Fruit fly (Drosophila melanogaster) whole organism, wandering third instar larva: ENCODE results near the gene Cep135.

Experiments
- Abd-B ChIP-seq: fragments of >200 bp; optimal IDR thresholded peaks from 2 replicates; lab custom pipeline; 2017; ENCODE audit warnings: missing biosample characterization, missing genetic modification characterization
- CG32264 ChIP-seq: fragments of 200-800 bp; sonication (Bioruptor generic); optimal IDR thresholded peaks from 2 replicates; lab custom pipeline; 2016; ENCODE audit warnings: missing biosample characterization, missing genetic modification characterization
- CG9705 ChIP-seq: fragments of 200-800 bp; sonication (Bioruptor generic); optimal IDR thresholded peaks from 2 replicates; lab custom pipeline; 2018; ENCODE audit warnings: missing biosample characterization, mild to moderate bottlenecking, missing genetic modification characterization
- CrebA ChIP-seq: fragments of 200-800 bp; sonication (Bioruptor generic); optimal IDR thresholded peaks from 2 replicates; lab custom pipeline; 2016; ENCODE audit warnings: missing biosample characterization, mild to moderate bottlenecking, missing genetic modification characterization, borderline replicate concordance
- Dfd ChIP-seq: fragments of >200 bp; optimal IDR thresholded peaks from 2 replicates; lab custom pipeline; 2017; ENCODE audit warnings: missing biosample characterization, missing genetic modification characterization
- Dif ChIP-seq: fragments of 200-275, 200-300 bp; sonication (Bioruptor generic); optimal IDR thresholded peaks from 2 replicates; lab custom pipeline; 2018; ENCODE audit warnings: missing biosample characterization, missing genetic modification characterization; ENCODE audit not compliant: partially characterized antibody
- GATAd ChIP-seq: sonication (Bioruptor generic); optimal IDR thresholded peaks from 2 replicates; lab custom pipeline; 2016; ENCODE audit warnings: missing biosample characterization, missing genetic modification characterization
- HLH106 ChIP-seq: fragments of 200-800 bp; optimal IDR thresholded peaks from 3 replicates; lab custom pipeline; 2019; ENCODE audit warnings: missing biosample characterization, mild to moderate bottlenecking, missing genetic modification characterization, moderate library complexity
- Hnf4 ChIP-seq: fragments of 200-800 bp; sonication (Bioruptor generic); optimal IDR thresholded peaks from 2 replicates; lab custom pipeline; 2016; ENCODE audit warnings: missing biosample characterization, mild to moderate bottlenecking, missing genetic modification characterization
- Hr83 ChIP-seq: fragments of 200-300 bp; sonication (Bioruptor generic); optimal IDR thresholded peaks from 2 replicates; lab custom pipeline; 2016; ENCODE audit warnings: missing biosample characterization, mild to moderate bottlenecking, missing genetic modification characterization, moderate library complexity; ENCODE audit not compliant: poor library complexity, severe bottlenecking
- Mio ChIP-seq: sonication (Bioruptor generic); optimal IDR thresholded peaks from 2 replicates; lab custom pipeline; 2016; ENCODE audit warnings: missing biosample characterization, missing genetic modification characterization
- Myc ChIP-seq: fragments of >200 bp; optimal IDR thresholded peaks from 2 replicates; lab custom pipeline; 2017
- N ChIP-seq: fragments of >200 bp; optimal IDR thresholded peaks from 2 replicates; lab custom pipeline; 2018; ENCODE audit warnings: missing biosample characterization, missing external identifiers, missing genetic modification characterization
- OdsH ChIP-seq: fragments of 200-800 bp; sonication (Bioruptor generic); optimal IDR thresholded peaks from 2 replicates; lab custom pipeline; 2016; ENCODE audit warnings: missing biosample characterization, mild to moderate bottlenecking, missing genetic modification characterization
- Sp1 ChIP-seq: fragments of 200-800 bp; sonication (Bioruptor generic); optimal IDR thresholded peaks from 3 replicates; lab custom pipeline; 2019; ENCODE audit warnings: missing biosample characterization, mild to moderate bottlenecking, missing genetic modification characterization, moderate library complexity
- Vsx2 ChIP-seq: fragments of 200-300, 225-300 bp; sonication (Bioruptor generic); optimal IDR thresholded peaks from 2 replicates; lab custom pipeline; 2018; ENCODE audit warnings: missing biosample characterization, missing genetic modification characterization; ENCODE audit not compliant: partially characterized antibody
- br ChIP-seq: fragments of 200-800 bp; sonication (Bioruptor generic); optimal IDR thresholded peaks from 2 replicates; lab custom pipeline; 2016; ENCODE audit warnings: missing biosample characterization, missing genetic modification characterization
- brk ChIP-seq: fragments of 200-800 bp; sonication (Bioruptor generic); optimal IDR thresholded peaks from 2 replicates; lab custom pipeline; 2016; ENCODE audit warnings: missing biosample characterization, mild to moderate bottlenecking, missing genetic modification characterization
- dmrt93B ChIP-seq: fragments of 200-800 bp; sonication (Bioruptor generic); optimal IDR thresholded peaks from 2 replicates; lab custom pipeline; 2018; ENCODE audit warnings: missing biosample characterization, mild to moderate bottlenecking, missing genetic modification characterization
- foxo ChIP-seq, 2 experiments: fragments of 200-800 bp; sonication (Bioruptor generic); optimal IDR thresholded peaks; 2 replicates in 1 of 2; 3 replicates in 1 of 2; lab custom pipeline; 2016 to 2017; ENCODE audit warnings: missing biosample characterization in 2 of 2, missing genetic modification characterization in 2 of 2
- fru ChIP-seq: fragments of 200-800 bp; sonication (Bioruptor generic); optimal IDR thresholded peaks from 3 replicates; lab custom pipeline; 2016; ENCODE audit warnings: missing biosample characterization, mild to moderate bottlenecking, missing genetic modification characterization
- h ChIP-seq: fragments of 200-800 bp; sonication (Bioruptor generic); optimal IDR thresholded peaks from 3 replicates; lab custom pipeline; 2016; ENCODE audit warnings: missing biosample characterization, mild to moderate bottlenecking, missing genetic modification characterization
- pan ChIP-seq: fragments of >200 bp; optimal IDR thresholded peaks from 2 replicates; lab custom pipeline; 2017
- psq ChIP-seq: fragments of 200-800 bp; sonication (Bioruptor generic); optimal IDR thresholded peaks from 3 replicates; lab custom pipeline; 2017; ENCODE audit warnings: missing biosample characterization, mild to moderate bottlenecking, missing genetic modification characterization, moderate library complexity
- rgr ChIP-seq: fragments of 200-800 bp; sonication (Bioruptor generic); optimal IDR thresholded peaks from 3 replicates; lab custom pipeline; 2016; ENCODE audit warnings: missing biosample characterization, mild to moderate bottlenecking, missing genetic modification characterization
- sage ChIP-seq: fragments of 200-800 bp; sonication (Bioruptor generic); optimal IDR thresholded peaks from 2 replicates; lab custom pipeline; 2016; ENCODE audit warnings: missing biosample characterization, mild to moderate bottlenecking, missing genetic modification characterization
- sv ChIP-seq: fragments of 200-800 bp; sonication (Bioruptor generic); optimal IDR thresholded peaks from 3 replicates; lab custom pipeline; 2016; ENCODE audit warnings: missing biosample characterization, missing genetic modification characterization
- tai ChIP-seq: sonication (Bioruptor generic); optimal IDR thresholded peaks from 2 replicates; lab custom pipeline; 2016; ENCODE audit warnings: missing biosample characterization, missing genetic modification characterization
- woc ChIP-seq: sonication (Bioruptor generic); optimal IDR thresholded peaks from 2 replicates; lab custom pipeline; 2016; ENCODE audit warnings: missing biosample characterization, mild to moderate bottlenecking, missing genetic modification characterization

Gene Cep135

DNA sequence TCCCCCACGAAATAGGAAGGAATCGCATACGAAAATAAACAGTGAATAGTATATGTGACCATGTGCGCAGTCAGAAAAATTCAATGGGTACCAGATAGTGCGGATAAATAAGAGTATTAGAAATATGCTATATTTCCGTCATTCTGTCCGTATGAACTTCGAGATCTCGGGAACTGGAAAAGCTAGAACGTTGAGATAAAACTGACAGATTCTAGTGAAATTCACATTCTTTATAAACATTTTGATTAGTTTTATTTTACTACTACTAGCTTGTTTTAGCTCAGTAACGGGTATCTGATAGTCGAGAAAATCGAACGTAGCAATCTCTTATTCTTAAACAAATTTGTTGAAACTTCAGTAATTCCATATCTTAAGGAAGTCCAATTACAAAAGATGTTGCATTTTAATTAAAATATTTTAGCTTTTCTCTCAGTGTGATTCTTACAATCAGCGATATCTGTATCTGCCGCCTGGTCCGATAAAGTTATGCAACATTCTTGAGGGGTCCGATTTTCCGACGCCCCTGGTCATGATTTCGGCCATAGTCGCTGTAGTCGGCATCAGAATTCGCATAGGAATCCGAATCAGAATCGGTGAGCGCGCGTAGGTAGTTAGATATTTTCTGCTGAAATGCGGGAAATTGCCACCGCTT lies 56.0 kb downstream of the Cep135 start:
- TF ChIP-seq CrebA (no peak), Sp1 (GFP tag; lab: Kevin White, UChicago) (no peak), CG32264 (GFP tag; lab: Kevin White, UChicago) (no peak), psq (GFP tag; lab: Kevin White, UChicago) (no peak), pan (lab: Kevin White, UChicago) (no peak), brk (GFP tag; lab: Kevin White, UChicago) (no peak), h (no peak), N (GFP tag; lab: Kevin White, UChicago) (no peak)

DNA sequence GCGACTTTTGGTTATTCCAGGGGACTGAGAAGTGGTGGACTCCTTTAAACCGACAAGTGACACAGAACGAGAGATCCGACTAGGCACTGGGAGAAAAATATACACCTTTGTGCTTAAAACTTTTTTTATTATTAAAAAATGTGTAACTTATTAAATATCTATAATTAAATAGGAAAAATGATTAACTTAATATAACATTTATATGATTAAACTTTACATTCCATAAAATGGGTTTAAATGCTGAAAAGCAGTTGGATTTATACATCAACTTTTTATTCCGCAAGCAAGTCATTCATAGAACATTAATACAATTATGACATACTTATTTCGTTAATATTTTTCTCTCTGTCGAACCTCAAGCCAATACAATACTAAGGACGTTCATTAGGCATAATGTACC lies 57.5 kb downstream of the Cep135 start:
- TF ChIP-seq woc (GFP tag; lab: Kevin White, UChicago) (no peak), psq (GFP tag; lab: Kevin White, UChicago) (peak; percentile 44), brk (GFP tag; lab: Kevin White, UChicago) (peak; percentile 6), Abd-B (GFP tag; lab: Kevin White, UChicago) (no peak), h (peak; percentile 18), br (GFP tag; lab: Kevin White, UChicago) (no peak), fru (peak; percentile 47), foxo (GFP tag; optimal IDR thresholded peaks at IDR 0.05; lab: Kevin White, UChicago) (peak in 1 of 2 experiments; percentile 62), N (GFP tag; lab: Kevin White, UChicago) (no peak), OdsH (GFP tag; lab: Kevin White, UChicago) (peak; percentile 55), Dif (GFP tag; lab: Kevin White, UChicago) (no peak), Hnf4 (GFP tag; lab: Kevin White, UChicago) (peak; percentile 23), rgr (GFP tag; lab: Kevin White, UChicago) (peak; percentile 45), HLH106 (tag; lab: Kevin White, UChicago) (peak; percentile 65), CG32264 (GFP tag; lab: Kevin White, UChicago) (no peak), Myc (lab: Kevin White, UChicago) (no peak), Vsx2 (GFP tag; lab: Kevin White, UChicago) (no peak), Sp1 (GFP tag; lab: Kevin White, UChicago) (peak; percentile 75), dmrt93B (GFP tag; lab: Kevin White, UChicago) (peak; percentile 21), pan (lab: Kevin White, UChicago) (no peak), tai (GFP tag; lab: Kevin White, UChicago) (no peak)
- TF ChIP-seq, all 38 proteins: peak for 11

DNA sequence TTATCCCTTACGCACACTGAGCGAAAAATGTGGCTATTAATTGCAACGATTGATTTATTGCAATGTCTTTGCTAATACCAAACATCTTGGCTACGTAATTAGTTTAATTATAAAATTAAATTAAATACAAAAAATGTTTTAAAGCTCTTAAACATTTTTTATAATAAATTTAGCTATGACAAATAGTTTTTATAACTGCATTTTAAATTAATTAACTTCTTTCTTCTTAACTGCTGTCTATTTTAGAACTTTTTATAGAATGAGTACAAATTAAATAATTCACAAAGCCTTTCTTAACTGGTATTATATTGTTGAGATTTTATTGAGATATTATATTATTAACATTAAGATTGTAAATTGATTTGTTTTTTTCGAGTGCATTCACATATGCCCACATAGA lies 58.3 kb downstream of the Cep135 start:
- TF ChIP-seq woc (GFP tag; lab: Kevin White, UChicago), result no peak
- peak; percentile 23 for TF ChIP-seq HLH106 (tag; lab: Kevin White, UChicago)
- no peak for TF ChIP-seq CG9705
- peak; percentile 23 for TF ChIP-seq Sp1 (GFP tag; lab: Kevin White, UChicago)
- TF ChIP-seq, all 38 proteins: peak for 2

- no peak for TF ChIP-seq pan (lab: Kevin White, UChicago)
- no peak for TF ChIP-seq woc (GFP tag; lab: Kevin White, UChicago)
- TF ChIP-seq GATAd (GFP tag; lab: Kevin White, UChicago), result no peak
- TF ChIP-seq sv, result no peak
- TF ChIP-seq CrebA, result no peak
- TF ChIP-seq sage (GFP tag; lab: Kevin White, UChicago), result no peak
- no peak for TF ChIP-seq HLH106 (tag; lab: Kevin White, UChicago)
- TF ChIP-seq Dif (GFP tag; lab: Kevin White, UChicago), result no peak
- no peak for TF ChIP-seq Mio (GFP tag; lab: Kevin White, UChicago)
- TF ChIP-seq Sp1 (GFP tag; lab: Kevin White, UChicago), result no peak
- no peak for TF ChIP-seq br (GFP tag; lab: Kevin White, UChicago)
- TF ChIP-seq Dfd, result no peak
- no peak for TF ChIP-seq foxo (GFP tag; optimal IDR thresholded peaks at IDR 0.05; lab: Kevin White, UChicago)
- no peak for TF ChIP-seq CG9705
- TF ChIP-seq Hr83 (GFP tag; lab: Kevin White, UChicago), result no peak
- no peak for TF ChIP-seq rgr (GFP tag; lab: Kevin White, UChicago)
- TF ChIP-seq Hnf4 (GFP tag; lab: Kevin White, UChicago), result no peak
Observed at dm6 chr3L:15176641-15177215, 60.2 kb downstream of the Cep135 start.
